Worm (Caenorhabditis elegans) whole organism, dauer: ENCODE data around the gene srd-29.

Source experiments
- unc-62 ChIP-seq: sonication (generic microtip); optimal IDR thresholded peaks from 2 replicates; lab custom pipeline; 2017; ENCODE audit warnings: missing biosample characterization, missing genetic modification reagents, missing genetic modification characterization

The srd-29 gene

ce11 chrV:7635469-7635868 is at the start of gene srd-29:
srd-29 (plus strand) TSS chrV:7635769.
- TF ChIP-seq unc-62 (GFP tag; lab: Kevin White, UChicago), result no peak

ce11 chrV:7587637-7588036 is 47.9 kb upstream of the srd-29 start, which contains the start of the genes F19F10.11 and C50E3.5:
F19F10.11 (minus strand) TSS chrV:7587704.
C50E3.5 (plus strand) TSS chrV:7587996.
- TF ChIP-seq unc-62 (GFP tag; lab: Kevin White, UChicago), result no peak

- no peak for TF ChIP-seq unc-62 (GFP tag; lab: Kevin White, UChicago)
Measured at ce11 chrV:7590454-7590853, 45.1 kb upstream of the srd-29 start, which contains the start of gene C50E3.6. C50E3.6 (minus strand) TSS chrV:7590554.

ce11 chrV:7595132-7595531 is 40.4 kb upstream of the srd-29 start:
- no peak for TF ChIP-seq unc-62 (GFP tag; lab: Kevin White, UChicago)

ce11 chrV:7598269-7598668 is 37.3 kb upstream of the srd-29 start, which contains the start of gene C50E3.7:
C50E3.7 (minus strand) TSS chrV:7598369.
- TF ChIP-seq unc-62 (GFP tag; lab: Kevin White, UChicago), result no peak

ce11 chrV:7600149-7600548 is 35.4 kb upstream of the srd-29 start, which contains the start of gene C50E3.9:
C50E3.9 (minus strand) TSS chrV:7600249.
- TF ChIP-seq unc-62 (GFP tag; lab: Kevin White, UChicago), result no peak

- TF ChIP-seq unc-62 (GFP tag; lab: Kevin White, UChicago), result no peak
Measured at ce11 chrV:7601443-7601842, 34.1 kb upstream of the srd-29 start, which contains the start of gene scl-26. scl-26 (minus strand) TSS chrV:7601543.

- TF ChIP-seq unc-62 (GFP tag; lab: Kevin White, UChicago), result no peak
Measured at ce11 chrV:7603404-7603803, 32.2 kb upstream of the srd-29 start, which contains the start of gene C50E3.11. C50E3.11 (minus strand) TSS chrV:7603486.

ce11 chrV:7604858-7605257 is 30.7 kb upstream of the srd-29 start, which contains the start of gene clec-213:
clec-213 (plus strand) TSS chrV:7605158.
- TF ChIP-seq unc-62 (GFP tag; lab: Kevin White, UChicago), result no peak

ce11 chrV:7609698-7610420 is 25.7 kb upstream of the srd-29 start, which contains the start of the genes folt-3 and clec-214:
folt-3 (minus strand) TSS chrV:7609748.
clec-214 (plus strand) TSS chrV:7610370.
- no peak for TF ChIP-seq unc-62 (GFP tag; lab: Kevin White, UChicago)

ce11 chrV:7612044-7612443 is 23.5 kb upstream of the srd-29 start, which contains the start of gene clec-215:
clec-215 (plus strand) TSS chrV:7612344.
- TF ChIP-seq unc-62 (GFP tag; lab: Kevin White, UChicago), result no peak

- no peak for TF ChIP-seq unc-62 (GFP tag; lab: Kevin White, UChicago)
Measured at ce11 chrV:7618114-7618513, 17.5 kb upstream of the srd-29 start, which contains the start of gene C50E3.15. C50E3.15 (plus strand) TSS chrV:7618414.

- no peak for TF ChIP-seq unc-62 (GFP tag; lab: Kevin White, UChicago)
Measured at ce11 chrV:7622011-7622465, 13.5 kb upstream of the srd-29 start, which contains the start of gene C50E3.12. C50E3.12 (minus strand) TSS chrV:7622061.

- no peak for TF ChIP-seq unc-62 (GFP tag; lab: Kevin White, UChicago)
Measured at ce11 chrV:7624152-7624551, 11.4 kb upstream of the srd-29 start, which contains the start of gene C50E3.13. C50E3.13 (minus strand) TSS chrV:7624252.

- no peak for TF ChIP-seq unc-62 (GFP tag; lab: Kevin White, UChicago)
Measured at ce11 chrV:7624652-7625051, 10.9 kb upstream of the srd-29 start, which contains the start of gene grsp-4. grsp-4 (plus strand) TSS chrV:7624952.

- no peak for TF ChIP-seq unc-62 (GFP tag; lab: Kevin White, UChicago)
Measured at ce11 chrV:7626550-7626949, 9.0 kb upstream of the srd-29 start, which contains the start of gene F07C4.6. F07C4.6 (plus strand) TSS chrV:7626850.
